Worm (Caenorhabditis elegans) whole organism, young adult: ENCODE results near the gene K09E3.7.

Experiments
- C17E4.6 ChIP-seq: fragments of 200-800 bp; sonication (Bioruptor generic); IDR thresholded peaks from 2 replicates; pipeline ENCODE4 v1.3.6; 2022; ENCODE audit warnings: missing genetic modification reagents, missing genetic modification characterization, missing compliant biosample characterization
- ZK185.1 ChIP-seq: sonication (generic microtip); optimal IDR thresholded peaks from 2 replicates; lab custom pipeline; 2016; ENCODE audit warnings: mild to moderate bottlenecking, missing genetic modification characterization, missing compliant biosample characterization; ENCODE audit not compliant: poor library complexity, severe bottlenecking
- gei-17 ChIP-seq: fragments of 200-800 bp; sonication (Bioruptor generic); optimal IDR thresholded peaks from 2 replicates; lab custom pipeline; 2018; ENCODE audit warnings: mild to moderate bottlenecking, missing genetic modification characterization, missing compliant biosample characterization
- lin-54 ChIP-seq: fragments of 200-800 bp; sonication (Bioruptor generic); optimal IDR thresholded peaks from 2 replicates; lab custom pipeline; 2018; ENCODE audit warnings: mild to moderate bottlenecking, missing genetic modification characterization, missing compliant biosample characterization
- lsl-1 ChIP-seq: fragments of 200-800 bp; sonication (Bioruptor generic); optimal IDR thresholded peaks from 2 replicates; lab custom pipeline; 2018; ENCODE audit warnings: mild to moderate bottlenecking, missing genetic modification characterization, moderate library complexity, missing compliant biosample characterization
- madf-6 ChIP-seq: fragments of 200-800 bp; sonication (Bioruptor generic); IDR thresholded peaks from 2 replicates; pipeline ENCODE4 v1.3.6; 2022; ENCODE audit warnings: missing genetic modification reagents, missing genetic modification characterization, missing compliant biosample characterization
- nhr-179 ChIP-seq: sonication (generic microtip); optimal IDR thresholded peaks from 2 replicates; lab custom pipeline; 2016; ENCODE audit warnings: mild to moderate bottlenecking, missing genetic modification characterization, missing compliant biosample characterization
- nhr-80 ChIP-seq: sonication (generic microtip); optimal IDR thresholded peaks from 2 replicates; lab custom pipeline; 2016; ENCODE audit warnings: missing genetic modification characterization, missing compliant biosample characterization
- nhr-90 ChIP-seq: sonication (generic microtip); optimal IDR thresholded peaks from 2 replicates; lab custom pipeline; 2016; ENCODE audit warnings: missing genotype, mild to moderate bottlenecking, missing genetic modification characterization, missing compliant biosample characterization
- unc-62 ChIP-seq: fragments of 150-350 bp; optimal IDR thresholded peaks from 2 replicates; lab custom pipeline; 2014; ENCODE audit warnings: missing biosample characterization, missing genetic modification reagents, missing genetic modification characterization

ce11 chrX:17157089-17157488, 22.8 kb upstream of the K09E3.7 start:
- TF ChIP-seq gei-17 = no peak
- TF ChIP-seq nhr-80 (tag; lab: Kevin White, UChicago) = no peak
- TF ChIP-seq madf-6 (GFP tag; lab: Robert Waterston, UW) = no peak
- TF ChIP-seq unc-62 (GFP tag; lab: Kevin White, UChicago) = no peak
- no peak for TF ChIP-seq lin-54
- no peak for TF ChIP-seq lsl-1 (GFP tag; lab: Kevin White, UChicago)
- TF ChIP-seq ZK185.1 (tag; lab: Kevin White, UChicago) = no peak
- TF ChIP-seq C17E4.6 (GFP tag; lab: Robert Waterston, UW) = no peak
- no peak for TF ChIP-seq nhr-90
- TF ChIP-seq nhr-179 (tag; lab: Kevin White, UChicago) = no peak
